Fruit fly (Drosophila melanogaster): Measurements from ENCODE around the gene CG43115.

The CG43115 gene

DNA sequence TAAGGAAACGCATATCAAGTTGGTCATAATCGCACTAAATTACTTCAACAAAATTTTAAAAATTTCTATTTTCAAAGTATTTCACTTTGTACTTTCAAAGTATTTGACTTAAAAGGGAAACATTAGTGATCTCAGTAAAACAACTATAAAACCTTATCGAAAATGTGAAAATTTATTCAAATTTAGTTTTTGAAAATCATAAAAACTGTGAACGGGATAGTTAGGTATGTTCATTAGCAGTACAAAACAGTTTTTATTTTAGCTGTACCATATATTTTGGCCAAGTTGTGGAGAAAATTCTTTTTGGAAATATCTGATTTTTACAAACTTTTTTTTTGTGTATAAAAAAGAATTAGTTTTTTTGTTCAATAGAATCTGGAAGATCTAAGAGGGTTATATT is at the start of gene CG43115:
Gene CG43115, minus strand, starts transcription at position 101 of the 400 bp plus-strand sequence.
- TF ChIP-seq EcR (GFP tag; optimal IDR thresholded peaks at IDR 0.05) = no peak
- no peak for TF ChIP-seq psq (optimal IDR thresholded peaks at IDR 0.05)
- no peak for TF ChIP-seq CG8478 (optimal IDR thresholded peaks at IDR 0.05)
- TF ChIP-seq usp (GFP tag; optimal IDR thresholded peaks at IDR 0.05) = no peak
- TF ChIP-seq pan (optimal IDR thresholded peaks at IDR 0.05) = no peak
- no peak for TF ChIP-seq Dll (optimal IDR thresholded peaks at IDR 0.05)

- no peak for TF ChIP-seq CG8478 (optimal IDR thresholded peaks at IDR 0.05)
- no peak for TF ChIP-seq EcR (GFP tag; optimal IDR thresholded peaks at IDR 0.05)
- no peak for TF ChIP-seq usp (GFP tag; optimal IDR thresholded peaks at IDR 0.05)
- TF ChIP-seq pan (optimal IDR thresholded peaks at IDR 0.05) = no peak
- no peak for TF ChIP-seq psq (optimal IDR thresholded peaks at IDR 0.05)
These were observed 43.7 kb upstream of the CG43115 start for dm6 chrX:6109872-6110271.

DNA sequence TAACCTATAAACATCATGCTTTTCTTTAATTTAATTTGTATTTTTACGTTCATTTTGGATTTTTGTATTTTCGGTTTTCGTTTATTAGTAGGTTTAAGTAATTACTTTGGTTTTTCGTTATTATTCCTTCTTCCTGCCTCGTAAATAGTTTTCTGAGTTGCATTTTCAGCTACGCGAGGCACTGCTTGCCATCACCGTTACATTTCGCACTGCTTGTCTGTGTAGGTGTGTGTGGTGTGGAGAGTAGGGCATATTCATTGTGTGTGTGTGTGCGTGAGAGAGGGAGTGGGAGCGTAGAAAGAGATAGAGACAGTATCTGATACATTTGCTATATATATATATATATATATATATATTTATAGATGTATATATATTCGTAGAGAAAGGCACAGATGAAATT is 38.5 kb upstream of the CG43115 start:
- no peak for TF ChIP-seq psq (optimal IDR thresholded peaks at IDR 0.05)
- no peak for TF ChIP-seq CG8478 (optimal IDR thresholded peaks at IDR 0.05)
- TF ChIP-seq usp (GFP tag; optimal IDR thresholded peaks at IDR 0.05) = no peak
- no peak for TF ChIP-seq Dll (optimal IDR thresholded peaks at IDR 0.05)
- no peak for TF ChIP-seq EcR (GFP tag; optimal IDR thresholded peaks at IDR 0.05)
- TF ChIP-seq pan (optimal IDR thresholded peaks at IDR 0.05) = no peak

- TF ChIP-seq Dll (optimal IDR thresholded peaks at IDR 0.05) (no peak), CG8478 (optimal IDR thresholded peaks at IDR 0.05) (no peak), EcR (GFP tag; optimal IDR thresholded peaks at IDR 0.05) (no peak), pan (optimal IDR thresholded peaks at IDR 0.05) (no peak), usp (GFP tag; optimal IDR thresholded peaks at IDR 0.05) (no peak), psq (optimal IDR thresholded peaks at IDR 0.05) (no peak)
These were observed 31.4 kb upstream of the CG43115 start for dm6 chrX:6097578-6097977.

DNA sequence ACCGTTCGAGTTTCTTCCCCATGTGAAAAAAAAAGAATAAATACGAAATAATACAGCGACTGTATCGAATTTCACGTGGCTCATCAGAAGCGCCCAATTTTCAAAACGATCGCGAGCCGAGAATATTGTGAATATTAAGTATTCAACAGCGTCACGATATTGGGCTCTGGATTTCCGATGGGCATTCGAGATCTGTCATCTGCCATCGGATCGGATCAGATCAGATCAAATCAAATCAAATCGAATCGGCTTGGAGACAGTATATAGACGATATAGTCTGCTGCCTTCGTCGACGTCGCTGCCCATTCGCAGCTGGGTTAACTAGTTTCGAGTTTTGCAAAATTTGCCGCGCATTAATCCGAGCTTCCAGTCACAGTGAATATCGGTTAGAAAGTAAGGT is 28.4 kb upstream of the CG43115 start:
- TF ChIP-seq usp (GFP tag; optimal IDR thresholded peaks at IDR 0.05) = no peak
- TF ChIP-seq EcR (GFP tag; optimal IDR thresholded peaks at IDR 0.05) = no peak
- no peak for TF ChIP-seq psq (optimal IDR thresholded peaks at IDR 0.05)

dm6 chrX:6094078-6094477 is 27.9 kb upstream of the CG43115 start:
- no peak for TF ChIP-seq psq (optimal IDR thresholded peaks at IDR 0.05)
- TF ChIP-seq usp (GFP tag; optimal IDR thresholded peaks at IDR 0.05) = no peak
- no peak for TF ChIP-seq pan (optimal IDR thresholded peaks at IDR 0.05)

DNA sequence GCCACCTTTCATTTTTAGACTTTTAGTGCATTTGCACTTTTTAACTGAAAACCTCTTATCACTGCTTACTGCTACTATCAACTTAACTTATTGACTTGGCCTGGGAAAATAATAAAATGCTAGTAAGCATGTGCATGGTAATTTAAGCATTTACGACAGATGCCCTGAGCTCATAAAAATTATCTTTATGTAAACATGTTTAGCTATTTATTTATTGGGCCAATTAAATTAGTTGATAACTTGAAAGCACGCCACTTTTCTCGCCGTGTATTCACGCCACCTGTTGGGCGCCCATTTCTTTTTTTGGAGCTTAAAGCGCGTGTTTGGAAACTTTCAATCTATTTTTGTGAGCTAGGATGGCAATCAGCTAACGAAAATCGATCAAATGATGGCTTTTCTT is 26.0 kb upstream of the CG43115 start:
- no peak for TF ChIP-seq usp (GFP tag; optimal IDR thresholded peaks at IDR 0.05)
- no peak for TF ChIP-seq psq (optimal IDR thresholded peaks at IDR 0.05)
- no peak for TF ChIP-seq EcR (GFP tag; optimal IDR thresholded peaks at IDR 0.05)
- TF ChIP-seq Dll (optimal IDR thresholded peaks at IDR 0.05) = no peak
- no peak for TF ChIP-seq pan (optimal IDR thresholded peaks at IDR 0.05)
- TF ChIP-seq CG8478 (optimal IDR thresholded peaks at IDR 0.05) = no peak

- TF ChIP-seq CG8478 (optimal IDR thresholded peaks at IDR 0.05) (no peak), psq (optimal IDR thresholded peaks at IDR 0.05) (no peak), usp (GFP tag; optimal IDR thresholded peaks at IDR 0.05) (no peak), pan (optimal IDR thresholded peaks at IDR 0.05) (no peak)
These were observed 24.8 kb upstream of the CG43115 start, which contains the start of the genes Nep1 and Mipp2 for dm6 chrX:6090809-6091667. TSS of gene Nep1 (plus strand) at chrX:6091205. TSS of gene Mipp2 (minus strand) at chrX:6091471.

DNA sequence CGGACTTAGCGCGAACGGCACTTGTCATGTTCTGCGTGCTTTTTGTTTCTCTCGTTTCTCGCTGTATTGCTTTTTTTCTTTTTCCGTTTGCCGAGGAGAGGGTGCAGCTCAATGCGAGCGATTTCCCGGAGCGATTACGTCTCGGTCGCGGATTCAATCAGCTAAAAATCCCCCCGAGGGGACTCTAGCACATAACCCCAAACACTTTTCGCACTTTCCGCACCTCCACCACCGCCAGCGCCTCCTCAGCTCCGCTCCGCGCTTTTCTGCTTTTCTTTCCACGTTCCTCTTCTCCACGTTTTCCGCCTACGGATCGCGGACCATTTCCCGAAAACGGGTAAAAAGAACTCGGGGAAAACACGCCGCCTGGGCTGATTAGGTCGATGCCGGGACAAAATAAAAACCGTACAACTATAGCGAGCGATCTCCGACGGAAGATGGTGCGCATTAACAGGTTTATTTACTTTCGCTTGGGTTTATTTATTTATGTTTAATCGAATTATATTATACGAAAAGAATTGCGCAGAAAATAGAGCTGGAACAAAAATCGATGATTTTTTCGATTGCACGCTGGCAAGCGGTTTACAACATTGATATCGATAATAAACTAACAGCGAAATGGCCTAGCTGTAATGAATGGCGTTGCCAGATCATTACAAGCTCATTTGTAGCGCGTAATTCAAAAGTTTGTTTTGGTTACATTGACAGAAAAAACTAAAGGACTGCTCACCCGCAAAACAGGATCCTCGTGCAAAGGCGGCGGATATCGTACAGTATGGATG is 23.7 kb upstream of the CG43115 start, which contains the start of gene raptor:
Gene raptor, minus strand, starts transcription at position 523 of the 782 bp plus-strand sequence.
- no peak for TF ChIP-seq usp (GFP tag; optimal IDR thresholded peaks at IDR 0.05)
- no peak for TF ChIP-seq Dll (optimal IDR thresholded peaks at IDR 0.05)
- no peak for TF ChIP-seq pan (optimal IDR thresholded peaks at IDR 0.05)
- no peak for TF ChIP-seq CG8478 (optimal IDR thresholded peaks at IDR 0.05)

- TF ChIP-seq pan (optimal IDR thresholded peaks at IDR 0.05) (no peak), usp (GFP tag; optimal IDR thresholded peaks at IDR 0.05) (no peak), psq (optimal IDR thresholded peaks at IDR 0.05) (no peak), EcR (GFP tag; optimal IDR thresholded peaks at IDR 0.05) (no peak), Dll (optimal IDR thresholded peaks at IDR 0.05) (no peak)
These were observed 15.1 kb upstream of the CG43115 start, which contains the start of gene CG4660 for dm6 chrX:6081296-6081695. TSS of gene CG4660 (minus strand) at chrX:6081372.

DNA sequence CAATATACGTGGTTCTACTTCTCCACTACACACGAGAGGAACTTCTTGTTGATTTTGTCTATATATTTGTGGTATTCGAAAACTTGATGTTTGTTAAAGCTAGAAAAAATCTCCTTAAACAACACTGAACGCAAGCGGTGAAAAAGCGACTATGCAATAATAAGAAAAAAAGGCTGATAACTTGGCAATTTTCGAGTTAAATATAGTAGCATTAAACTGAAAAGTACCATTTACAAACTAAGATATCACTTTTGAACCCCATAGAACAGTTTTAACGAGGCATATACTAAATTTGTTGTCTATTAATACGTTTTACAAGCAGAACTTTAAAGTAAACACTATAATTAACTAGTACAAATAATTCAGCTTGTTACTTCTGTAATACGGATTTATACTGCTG is 11.5 kb upstream of the CG43115 start, which contains the start of gene CG4666:
Gene CG4666, minus strand, starts transcription at position 101 of the 400 bp plus-strand sequence.
- no peak for TF ChIP-seq CG8478 (optimal IDR thresholded peaks at IDR 0.05)
- TF ChIP-seq psq (optimal IDR thresholded peaks at IDR 0.05) = no peak
- TF ChIP-seq EcR (GFP tag; optimal IDR thresholded peaks at IDR 0.05) = no peak
- no peak for TF ChIP-seq Dll (optimal IDR thresholded peaks at IDR 0.05)
- TF ChIP-seq usp (GFP tag; optimal IDR thresholded peaks at IDR 0.05) = no peak
- TF ChIP-seq pan (optimal IDR thresholded peaks at IDR 0.05) = no peak

dm6 chrX:6077043-6077547 is 10.9 kb upstream of the CG43115 start:
- TF ChIP-seq Dll (optimal IDR thresholded peaks at IDR 0.05) (no peak), usp (GFP tag; optimal IDR thresholded peaks at IDR 0.05) (no peak), pan (optimal IDR thresholded peaks at IDR 0.05) (no peak), CG8478 (optimal IDR thresholded peaks at IDR 0.05) (no peak), EcR (GFP tag; optimal IDR thresholded peaks at IDR 0.05) (no peak), psq (optimal IDR thresholded peaks at IDR 0.05) (no peak)
